Worm (Caenorhabditis elegans) whole organism, young adult: Measurements from ENCODE around the gene srz-20.

ENCODE experiments used
- B0261.1 ChIP-seq: sonication (generic microtip); optimal IDR thresholded peaks from 2 replicates; lab custom pipeline; 2016; ENCODE audit warnings: mild to moderate bottlenecking, missing genetic modification characterization, moderate library complexity, missing compliant biosample characterization
- F39B2.1 ChIP-seq: fragments of 200-800 bp; sonication (Bioruptor generic); IDR thresholded peaks from 2 replicates; pipeline ENCODE4 v1.3.6; 2022; ENCODE audit warnings: missing genetic modification reagents, missing genetic modification characterization, missing compliant biosample characterization
- F49E8.2 ChIP-seq: sonication (generic microtip); optimal IDR thresholded peaks from 3 replicates; lab custom pipeline; 2017; ENCODE audit warnings: missing genetic modification characterization, mild to moderate bottlenecking, missing compliant biosample characterization, antibody characterized with exemption, moderate library complexity; ENCODE audit not compliant: insufficient read depth
- F55B11.4 ChIP-seq: sonication (generic microtip); optimal IDR thresholded peaks from 2 replicates; lab custom pipeline; 2016; ENCODE audit warnings: missing compliant biosample characterization, missing genetic modification characterization, borderline replicate concordance; ENCODE audit not compliant: insufficient read depth
- K11D2.4 ChIP-seq: fragments of 200-800 bp; sonication (Bioruptor generic); IDR thresholded peaks from 2 replicates; pipeline ENCODE4 v1.3.6; 2022; ENCODE audit warnings: missing genetic modification reagents, missing genetic modification characterization, missing compliant biosample characterization
- K12H6.12 ChIP-seq: fragments of 200-800 bp; sonication (Bioruptor generic); optimal IDR thresholded peaks from 2 replicates; lab custom pipeline; 2018; ENCODE audit warnings: mild to moderate bottlenecking, missing genetic modification characterization, missing compliant biosample characterization
- Y53G8AR.9 ChIP-seq: fragments of 200-800 bp; sonication (Bioruptor generic); conservative IDR thresholded peaks from 2 replicates; pipeline ENCODE4 v1.3.6; 2022; ENCODE audit warnings: missing genetic modification reagents, missing genetic modification characterization, missing compliant biosample characterization
- akir-1 ChIP-seq: fragments of 200-800 bp; sonication (Bioruptor generic); optimal IDR thresholded peaks from 2 replicates; lab custom pipeline; 2018; ENCODE audit warnings: mild to moderate bottlenecking, missing genetic modification characterization, moderate library complexity, missing compliant biosample characterization
- ama-1 ChIP-seq, 3 experiments: fragments of 150-350 bp in 1 of 3; sonication (generic microtip) in 2 of 3; optimal IDR thresholded peaks; 2 replicates each; lab custom pipeline; 2014 to 2018; ENCODE audit warnings: missing biosample characterization in 2 of 3, missing genetic modification characterization in 2 of 3, missing genetic modification reagents in 2 of 3
- atf-7 ChIP-seq: sonication (generic microtip); optimal IDR thresholded peaks from 2 replicates; lab custom pipeline; 2017; ENCODE audit warnings: mild to moderate bottlenecking, missing genetic modification characterization, missing compliant biosample characterization
- attf-5 ChIP-seq: fragments of 200-800 bp; sonication (Bioruptor generic); optimal IDR thresholded peaks from 2 replicates; lab custom pipeline; 2018; ENCODE audit warnings: mild to moderate bottlenecking, missing genetic modification characterization, missing compliant biosample characterization
- cebp-1 ChIP-seq, 2 experiments: fragments of 200-800 bp in 1 of 2; sonication (Bioruptor generic) in 1 of 2; sonication (generic microtip) in 1 of 2; IDR thresholded peaks in 1 of 2; optimal IDR thresholded peaks in 1 of 2; 2 replicates each; pipeline versions ENCODE4 v1.3.6 to Lab custom; 2017 to 2022; ENCODE audit warnings: missing compliant biosample characterization in 2 of 2, missing genetic modification characterization in 2 of 2, mild to moderate bottlenecking in 1 of 2, missing genetic modification reagents in 1 of 2, moderate library complexity in 1 of 2
- cebp-2 ChIP-seq: fragments of 200-800 bp; sonication (Bioruptor generic); IDR thresholded peaks from 2 replicates; pipeline ENCODE4 v1.3.6; 2022; ENCODE audit warnings: missing genetic modification characterization, missing compliant biosample characterization
- ceh-27 ChIP-seq: fragments of 200-800 bp; sonication (Bioruptor generic); optimal IDR thresholded peaks from 2 replicates; lab custom pipeline; 2018; ENCODE audit warnings: mild to moderate bottlenecking, missing genetic modification characterization, moderate library complexity, missing compliant biosample characterization
- ceh-40 ChIP-seq: fragments of 200-800 bp; sonication (Bioruptor generic); IDR thresholded peaks from 2 replicates; pipeline ENCODE4 v1.3.6; 2022; ENCODE audit warnings: missing genetic modification characterization, missing compliant biosample characterization
- ceh-79 ChIP-seq: sonication (generic microtip); optimal IDR thresholded peaks from 2 replicates; lab custom pipeline; 2017; ENCODE audit warnings: mild to moderate bottlenecking, missing genetic modification characterization, missing compliant biosample characterization
- die-1 ChIP-seq: sonication (generic microtip); optimal IDR thresholded peaks from 2 replicates; lab custom pipeline; 2016; ENCODE audit warnings: missing genotype, mild to moderate bottlenecking, missing genetic modification characterization, missing compliant biosample characterization
- dox-1 ChIP-seq: fragments of 200-800 bp; sonication (Bioruptor generic); IDR thresholded peaks from 2 replicates; pipeline ENCODE4 v1.3.6; 2022; ENCODE audit warnings: missing genetic modification reagents, missing genetic modification characterization, missing compliant biosample characterization
- egl-18 ChIP-seq: fragments of 200-800 bp; sonication (Bioruptor generic); IDR thresholded peaks from 2 replicates; pipeline ENCODE4 v1.3.6; 2022; ENCODE audit warnings: missing genetic modification reagents, missing genetic modification characterization, missing compliant biosample characterization
- egrh-3 ChIP-seq: fragments of 200-800 bp; sonication (Bioruptor generic); IDR thresholded peaks from 2 replicates; pipeline ENCODE4 v1.3.6; 2022; ENCODE audit warnings: missing genetic modification reagents, missing genetic modification characterization, missing compliant biosample characterization
- hlh-26 ChIP-seq: fragments of 200-800 bp; sonication (Bioruptor generic); conservative IDR thresholded peaks from 2 replicates; pipeline ENCODE4 v1.3.6; 2022; ENCODE audit warnings: missing genetic modification reagents, missing genetic modification characterization, missing compliant biosample characterization
- hmg-1.2 ChIP-seq: fragments of 200-800 bp; sonication (Bioruptor generic); IDR thresholded peaks from 2 replicates; pipeline ENCODE4 v1.3.6; 2022; ENCODE audit warnings: missing genetic modification reagents, missing genetic modification characterization, missing compliant biosample characterization
- let-526 ChIP-seq: fragments of 200-800 bp; sonication (Bioruptor generic); IDR thresholded peaks from 2 replicates; pipeline ENCODE4 v1.3.6; 2022; ENCODE audit warnings: missing genetic modification reagents, missing genetic modification characterization, missing compliant biosample characterization
- lin-35 ChIP-seq, 3 experiments: fragments of 150-350 bp in 2 of 3; sonication (generic microtip) in 1 of 3; optimal IDR thresholded peaks; 2 replicates each; lab custom pipeline; 2014 to 2018; ENCODE audit warnings: missing biosample characterization in 3 of 3, missing genetic modification characterization in 3 of 3, missing genetic modification reagents in 3 of 3
- lin-40 ChIP-seq: sonication (generic microtip); optimal IDR thresholded peaks from 2 replicates; lab custom pipeline; 2016; ENCODE audit warnings: missing genetic modification characterization, mild to moderate bottlenecking, missing compliant biosample characterization, missing genotype, missing genetic modification reagents
- madf-3 ChIP-seq: fragments of 200-800 bp; sonication (Bioruptor generic); IDR thresholded peaks from 2 replicates; pipeline ENCODE4 v1.3.6; 2022; ENCODE audit warnings: missing genetic modification reagents, missing genetic modification characterization, missing compliant biosample characterization
- mcd-1 ChIP-seq: fragments of 200-800 bp; sonication (Bioruptor generic); IDR thresholded peaks from 2 replicates; pipeline ENCODE4 v1.3.6; 2022; ENCODE audit warnings: missing genetic modification reagents, missing genetic modification characterization, missing compliant biosample characterization
- nfyb-1 ChIP-seq: fragments of 200-800 bp; sonication (Bioruptor generic); IDR thresholded peaks from 2 replicates; pipeline ENCODE4 v1.3.6; 2022; ENCODE audit warnings: missing genetic modification reagents, missing genetic modification characterization, missing compliant biosample characterization
- nhr-80 ChIP-seq: sonication (generic microtip); optimal IDR thresholded peaks from 2 replicates; lab custom pipeline; 2016; ENCODE audit warnings: missing genetic modification characterization, missing compliant biosample characterization
- snpc-1.3 ChIP-seq: sonication (generic microtip); optimal IDR thresholded peaks from 2 replicates; lab custom pipeline; 2017; ENCODE audit warnings: missing genetic modification characterization, mild to moderate bottlenecking, missing compliant biosample characterization, antibody characterized with exemption, moderate library complexity, missing genotype, missing genetic modification reagents; ENCODE audit not compliant: insufficient read depth
- tbp1 ChIP-seq: fragments of 200-800 bp; sonication (Bioruptor generic); optimal IDR thresholded peaks from 2 replicates; lab custom pipeline; 2018; ENCODE audit warnings: mild to moderate bottlenecking, missing genetic modification characterization, missing compliant biosample characterization
- zfh-2 ChIP-seq: fragments of 200-800 bp; sonication (Bioruptor generic); conservative IDR thresholded peaks from 2 replicates; pipeline ENCODE4 v1.3.6; 2022; ENCODE audit warnings: missing genetic modification reagents, missing genetic modification characterization, missing compliant biosample characterization
- zim-3 ChIP-seq: sonication (generic microtip); optimal IDR thresholded peaks from 2 replicates; lab custom pipeline; 2017; ENCODE audit warnings: mild to moderate bottlenecking, missing genetic modification characterization, moderate library complexity, missing compliant biosample characterization

The srz-20 gene

DNA sequence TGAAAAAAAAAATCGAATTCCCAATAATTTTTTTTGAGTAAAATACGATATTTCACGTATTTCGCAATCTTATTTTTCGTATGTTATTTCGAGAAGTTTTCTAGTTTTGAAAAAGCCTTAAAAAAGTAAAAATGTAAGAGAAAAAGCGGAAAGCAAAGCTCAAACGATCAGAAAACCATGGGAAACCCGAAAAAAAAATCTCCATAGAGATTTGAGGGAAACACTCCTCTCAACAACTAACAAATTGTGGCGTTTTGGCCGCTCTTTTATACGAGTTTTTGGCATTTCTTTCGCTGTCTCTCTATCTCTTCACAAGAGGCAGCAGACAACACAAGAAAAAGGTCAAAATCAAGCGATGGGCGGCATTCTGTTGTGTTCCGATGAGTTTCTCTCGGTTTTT, 41.0 kb upstream of the srz-20 start:
- TF ChIP-seq B0261.1 (tag; lab: Kevin White, UChicago), result no peak
- 0 out of 2 replicates have a peak, but pooled peaks have one; percentile 41 for TF ChIP-seq K11D2.4 (GFP tag; lab: Robert Waterston, UW)
- TF ChIP-seq ceh-27 (GFP tag; lab: Kevin White, UChicago), result peak; percentile 24
- no peak for TF ChIP-seq F49E8.2 (tag; lab: Kevin White, UChicago)
- no peak for TF ChIP-seq snpc-1.3 (tag; lab: Kevin White, UChicago)
- peak; percentile 61; the same call in 1 of the 2 replicates for TF ChIP-seq cebp-1 (GFP tag; IDR thresholded peaks at IDR 0.05; lab: Robert Waterston, UW)
- peak; percentile 92 for TF ChIP-seq cebp-1 (tag; optimal IDR thresholded peaks at IDR 0.05; lab: Kevin White, UChicago)
- TF ChIP-seq zfh-2, result 0 out of 2 replicates have a peak, but pooled peaks have one; percentile 21
- TF ChIP-seq ceh-79 (tag; lab: Kevin White, UChicago), result no peak
- peak; percentile 32 for TF ChIP-seq tbp1
- peak; percentile 46; the same call in 1 of the 2 replicates for TF ChIP-seq dox-1 (GFP tag; lab: Robert Waterston, UW)
- peak; percentile 58 for TF ChIP-seq ama-1 (optimal IDR thresholded peaks at IDR 0.05; lab: Kevin White, UChicago)
- TF ChIP-seq ama-1 (GFP tag; optimal IDR thresholded peaks at IDR 0.05; lab: Kevin White, UChicago), result no peak
- TF ChIP-seq mcd-1 (GFP tag; lab: Robert Waterston, UW), result peak; percentile 30; the same call in 1 of the 2 replicates
- TF ChIP-seq K12H6.12 (tag; lab: Kevin White, UChicago), result peak; percentile 34
- TF ChIP-seq attf-5, result peak; percentile 29
- TF ChIP-seq cebp-2, result no peak
- peak; percentile 42 for TF ChIP-seq lin-40 (tag; lab: Kevin White, UChicago)
- peak; percentile 40 for TF ChIP-seq nhr-80 (tag; lab: Kevin White, UChicago)
- TF ChIP-seq, all 124 proteins: peak for 12

DNA sequence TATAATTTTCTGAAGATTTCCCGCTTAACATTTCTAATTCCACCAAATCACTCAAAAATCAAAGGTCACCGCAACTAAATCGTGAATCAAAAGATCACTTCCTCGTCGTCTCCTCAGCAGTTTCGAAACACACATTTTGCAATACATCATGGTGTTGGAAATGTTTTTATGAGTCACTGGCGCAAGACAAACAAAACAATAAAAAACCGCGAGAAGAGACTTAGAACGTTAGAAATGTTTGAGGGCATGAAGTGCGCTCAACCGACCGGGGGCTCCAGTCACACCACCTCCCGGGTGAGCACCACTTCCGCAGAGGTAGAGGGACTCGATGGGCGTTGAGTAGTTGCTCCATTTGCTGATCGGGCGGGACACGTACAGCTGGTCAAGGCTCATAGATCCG, 40.1 kb upstream of the srz-20 start:
- TF ChIP-seq K12H6.12 (tag; lab: Kevin White, UChicago) (no peak), ceh-27 (GFP tag; lab: Kevin White, UChicago) (no peak), dox-1 (GFP tag; lab: Robert Waterston, UW) (peak; percentile 49), F39B2.1 (no peak), F49E8.2 (tag; lab: Kevin White, UChicago) (no peak), Y53G8AR.9 (GFP tag; lab: Robert Waterston, UW) (0 out of 2 replicates have a peak, but pooled peaks have one; percentile 19), egrh-3 (GFP tag; lab: Robert Waterston, UW) (peak; percentile 24; the same call in 1 of the 2 replicates), lin-35 (GFP tag; optimal IDR thresholded peaks at IDR 0.05; lab: Kevin White, UChicago) (peak in 1 of 3 experiments; percentile 37), attf-5 (peak; percentile 5), ceh-40 (GFP tag; lab: Robert Waterston, UW) (no peak), cebp-1 (GFP tag; IDR thresholded peaks at IDR 0.05; lab: Robert Waterston, UW) (peak; percentile 84), cebp-1 (tag; optimal IDR thresholded peaks at IDR 0.05; lab: Kevin White, UChicago) (peak; percentile 92), zim-3 (tag; lab: Kevin White, UChicago) (no peak), madf-3 (GFP tag; lab: Robert Waterston, UW) (no peak), zfh-2 (peak; percentile 89), F55B11.4 (no peak), nfyb-1 (GFP tag; lab: Robert Waterston, UW) (peak; percentile 34; the same call in 1 of the 2 replicates), die-1 (tag; lab: Kevin White, UChicago) (no peak), nhr-80 (tag; lab: Kevin White, UChicago) (peak; percentile 39), hmg-1.2 (GFP tag; lab: Robert Waterston, UW) (peak; percentile 39; the same call in 1 of the 2 replicates), atf-7 (tag; lab: Kevin White, UChicago) (no peak)

DNA sequence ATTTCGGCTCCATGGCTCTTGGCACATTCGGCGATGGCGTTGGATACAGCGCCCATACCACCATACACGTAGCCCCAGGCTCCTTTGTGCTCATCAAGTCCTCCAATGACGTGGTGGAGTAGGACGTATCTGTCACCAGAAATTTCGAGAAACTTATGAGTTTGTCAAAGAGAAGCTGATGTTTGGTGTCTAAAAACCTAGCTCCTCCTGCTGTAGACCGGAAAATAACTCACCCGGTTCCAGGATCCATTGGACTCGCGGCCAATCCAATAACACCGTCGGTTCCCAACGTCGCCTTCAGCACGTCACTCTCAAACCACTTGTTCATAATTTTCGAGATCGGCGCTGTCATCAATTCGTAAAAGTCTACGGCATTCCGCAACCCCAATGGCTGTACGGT, 38.4 kb upstream of the srz-20 start:
- TF ChIP-seq F39B2.1 (no peak), akir-1 (GFP tag; lab: Kevin White, UChicago) (no peak), let-526 (GFP tag; lab: Robert Waterston, UW) (no peak), egl-18 (GFP tag; lab: Robert Waterston, UW) (no peak), hlh-26 (GFP tag; lab: Robert Waterston, UW) (no peak), lin-35 (GFP tag; optimal IDR thresholded peaks at IDR 0.05; lab: Kevin White, UChicago) (no peak), atf-7 (tag; lab: Kevin White, UChicago) (no peak)
